Worm (Caenorhabditis elegans) whole organism, young adult: Measurements from ENCODE around the gene Y57G11C.22.

ENCODE experiments used
- B0035.1 ChIP-seq: sonication (generic microtip); optimal IDR thresholded peaks from 2 replicates; lab custom pipeline; 2016; ENCODE audit warnings: missing genetic modification characterization, mild to moderate bottlenecking, missing compliant biosample characterization, missing genotype, missing genetic modification reagents
- B0336.3 ChIP-seq: fragments of 200-800 bp; sonication (Bioruptor generic); IDR thresholded peaks from 2 replicates; pipeline ENCODE4 v1.3.6; 2022; ENCODE audit warnings: missing genetic modification characterization, missing compliant biosample characterization
- F10E7.11 ChIP-seq: sonication (generic microtip); optimal IDR thresholded peaks from 2 replicates; lab custom pipeline; 2017; ENCODE audit warnings: mild to moderate bottlenecking, missing genetic modification characterization, moderate library complexity, missing compliant biosample characterization
- F22D6.2 ChIP-seq: sonication (generic microtip); optimal IDR thresholded peaks from 2 replicates; lab custom pipeline; 2016; ENCODE audit warnings: mild to moderate bottlenecking, missing genetic modification characterization, missing compliant biosample characterization
- F23B12.7 ChIP-seq: sonication (generic microtip); optimal IDR thresholded peaks from 2 replicates; lab custom pipeline; 2017; ENCODE audit warnings: missing genetic modification characterization, mild to moderate bottlenecking, missing compliant biosample characterization, antibody characterized with exemption, moderate library complexity; ENCODE audit not compliant: insufficient read depth
- F37B4.10 ChIP-seq: fragments of 200-800 bp; sonication (Bioruptor generic); IDR thresholded peaks from 2 replicates; pipeline ENCODE4 v1.3.6; 2022; ENCODE audit warnings: missing genetic modification characterization, missing compliant biosample characterization
- F39B2.1 ChIP-seq: fragments of 200-800 bp; sonication (Bioruptor generic); IDR thresholded peaks from 2 replicates; pipeline ENCODE4 v1.3.6; 2022; ENCODE audit warnings: missing genetic modification reagents, missing genetic modification characterization, missing compliant biosample characterization
- F49E8.2 ChIP-seq: sonication (generic microtip); optimal IDR thresholded peaks from 3 replicates; lab custom pipeline; 2017; ENCODE audit warnings: missing genetic modification characterization, mild to moderate bottlenecking, missing compliant biosample characterization, antibody characterized with exemption, moderate library complexity; ENCODE audit not compliant: insufficient read depth
- F55B11.4 ChIP-seq: sonication (generic microtip); optimal IDR thresholded peaks from 2 replicates; lab custom pipeline; 2016; ENCODE audit warnings: missing compliant biosample characterization, missing genetic modification characterization, borderline replicate concordance; ENCODE audit not compliant: insufficient read depth
- F57C9.4 ChIP-seq: sonication (generic microtip); optimal IDR thresholded peaks from 2 replicates; lab custom pipeline; 2017; ENCODE audit warnings: mild to moderate bottlenecking, missing genetic modification characterization, missing compliant biosample characterization
- Y53G8AR.9 ChIP-seq: fragments of 200-800 bp; sonication (Bioruptor generic); conservative IDR thresholded peaks from 2 replicates; pipeline ENCODE4 v1.3.6; 2022; ENCODE audit warnings: missing genetic modification reagents, missing genetic modification characterization, missing compliant biosample characterization
- Y95B8A.8 ChIP-seq: fragments of 200-800 bp; sonication (Bioruptor generic); IDR thresholded peaks from 2 replicates; pipeline ENCODE4 v1.3.6; 2022; ENCODE audit warnings: missing genetic modification reagents, missing genetic modification characterization, missing compliant biosample characterization
- akir-1 ChIP-seq: fragments of 200-800 bp; sonication (Bioruptor generic); optimal IDR thresholded peaks from 2 replicates; lab custom pipeline; 2018; ENCODE audit warnings: mild to moderate bottlenecking, missing genetic modification characterization, moderate library complexity, missing compliant biosample characterization
- aptf-2 ChIP-seq: fragments of 200-800 bp; sonication (Bioruptor generic); conservative IDR thresholded peaks from 2 replicates; pipeline ENCODE4 v1.3.6; 2022; ENCODE audit warnings: missing genetic modification reagents, missing genetic modification characterization, missing compliant biosample characterization
- atf-7 ChIP-seq: sonication (generic microtip); optimal IDR thresholded peaks from 2 replicates; lab custom pipeline; 2017; ENCODE audit warnings: mild to moderate bottlenecking, missing genetic modification characterization, missing compliant biosample characterization
- athp-1 ChIP-seq: sonication (generic microtip); optimal IDR thresholded peaks from 2 replicates; lab custom pipeline; 2017; ENCODE audit warnings: mild to moderate bottlenecking, missing genetic modification characterization, missing compliant biosample characterization
- attf-5 ChIP-seq: fragments of 200-800 bp; sonication (Bioruptor generic); optimal IDR thresholded peaks from 2 replicates; lab custom pipeline; 2018; ENCODE audit warnings: mild to moderate bottlenecking, missing genetic modification characterization, missing compliant biosample characterization
- attf-6 ChIP-seq: fragments of 200-800 bp; sonication (Bioruptor generic); IDR thresholded peaks from 2 replicates; pipeline ENCODE4 v1.3.6; 2022; ENCODE audit warnings: missing genetic modification reagents, missing genetic modification characterization, missing compliant biosample characterization
- bed-2 ChIP-seq: fragments of 200-800 bp; sonication (Bioruptor generic); IDR thresholded peaks from 2 replicates; pipeline ENCODE4 v1.3.6; 2022; ENCODE audit warnings: missing genetic modification reagents, missing genetic modification characterization, missing compliant biosample characterization
- ccch-3 ChIP-seq: fragments of 200-800 bp; sonication (Bioruptor generic); optimal IDR thresholded peaks from 2 replicates; lab custom pipeline; 2018; ENCODE audit warnings: mild to moderate bottlenecking, missing genetic modification characterization, missing compliant biosample characterization
- cebp-1 ChIP-seq, 2 experiments: fragments of 200-800 bp in 1 of 2; sonication (Bioruptor generic) in 1 of 2; sonication (generic microtip) in 1 of 2; IDR thresholded peaks in 1 of 2; optimal IDR thresholded peaks in 1 of 2; 2 replicates each; pipeline versions ENCODE4 v1.3.6 to Lab custom; 2017 to 2022; ENCODE audit warnings: missing compliant biosample characterization in 2 of 2, missing genetic modification characterization in 2 of 2, mild to moderate bottlenecking in 1 of 2, missing genetic modification reagents in 1 of 2, moderate library complexity in 1 of 2
- cebp-2 ChIP-seq: fragments of 200-800 bp; sonication (Bioruptor generic); IDR thresholded peaks from 2 replicates; pipeline ENCODE4 v1.3.6; 2022; ENCODE audit warnings: missing genetic modification characterization, missing compliant biosample characterization
- dpff-1 ChIP-seq: sonication (generic microtip); optimal IDR thresholded peaks from 2 replicates; lab custom pipeline; 2017; ENCODE audit warnings: mild to moderate bottlenecking, missing genetic modification characterization, missing compliant biosample characterization
- dpl-1 ChIP-seq: fragments of 150-350 bp; optimal IDR thresholded peaks from 2 replicates; lab custom pipeline; 2014; ENCODE audit warnings: missing biosample characterization, missing genetic modification reagents, missing genetic modification characterization
- egl-18 ChIP-seq: fragments of 200-800 bp; sonication (Bioruptor generic); IDR thresholded peaks from 2 replicates; pipeline ENCODE4 v1.3.6; 2022; ENCODE audit warnings: missing genetic modification reagents, missing genetic modification characterization, missing compliant biosample characterization
- ekl-4 ChIP-seq: fragments of 200-800 bp; sonication (Bioruptor generic); IDR thresholded peaks from 2 replicates; pipeline ENCODE4 v1.3.6; 2022; ENCODE audit warnings: missing genetic modification reagents, missing genetic modification characterization, missing compliant biosample characterization
- hlh-26 ChIP-seq: fragments of 200-800 bp; sonication (Bioruptor generic); conservative IDR thresholded peaks from 2 replicates; pipeline ENCODE4 v1.3.6; 2022; ENCODE audit warnings: missing genetic modification reagents, missing genetic modification characterization, missing compliant biosample characterization
- hmg-1.2 ChIP-seq: fragments of 200-800 bp; sonication (Bioruptor generic); IDR thresholded peaks from 2 replicates; pipeline ENCODE4 v1.3.6; 2022; ENCODE audit warnings: missing genetic modification reagents, missing genetic modification characterization, missing compliant biosample characterization
- let-526 ChIP-seq: fragments of 200-800 bp; sonication (Bioruptor generic); IDR thresholded peaks from 2 replicates; pipeline ENCODE4 v1.3.6; 2022; ENCODE audit warnings: missing genetic modification reagents, missing genetic modification characterization, missing compliant biosample characterization
- let-607 ChIP-seq, 2 experiments: fragments of 200-800 bp in 1 of 2; sonication (Bioruptor generic) in 1 of 2; sonication (generic microtip) in 1 of 2; optimal IDR thresholded peaks; 2 replicates each; lab custom pipeline; 2016 to 2018; ENCODE audit warnings: mild to moderate bottlenecking in 2 of 2, missing compliant biosample characterization in 2 of 2, missing genetic modification characterization in 2 of 2, moderate library complexity in 2 of 2, missing genotype in 1 of 2
- madf-3 ChIP-seq: fragments of 200-800 bp; sonication (Bioruptor generic); IDR thresholded peaks from 2 replicates; pipeline ENCODE4 v1.3.6; 2022; ENCODE audit warnings: missing genetic modification reagents, missing genetic modification characterization, missing compliant biosample characterization
- mcd-1 ChIP-seq: fragments of 200-800 bp; sonication (Bioruptor generic); IDR thresholded peaks from 2 replicates; pipeline ENCODE4 v1.3.6; 2022; ENCODE audit warnings: missing genetic modification reagents, missing genetic modification characterization, missing compliant biosample characterization
- mel-28 ChIP-seq: sonication (generic microtip); optimal IDR thresholded peaks from 2 replicates; lab custom pipeline; 2016; ENCODE audit warnings: borderline replicate concordance, mild to moderate bottlenecking, missing genetic modification characterization, missing compliant biosample characterization
- mxl-1 ChIP-seq: sonication (generic microtip); optimal IDR thresholded peaks from 2 replicates; lab custom pipeline; 2016; ENCODE audit warnings: missing genetic modification characterization, missing compliant biosample characterization
- nhr-179 ChIP-seq: sonication (generic microtip); optimal IDR thresholded peaks from 2 replicates; lab custom pipeline; 2016; ENCODE audit warnings: mild to moderate bottlenecking, missing genetic modification characterization, missing compliant biosample characterization
- pbrm-1 ChIP-seq: fragments of 200-800 bp; sonication (Bioruptor generic); IDR thresholded peaks from 2 replicates; pipeline ENCODE4 v1.3.6; 2022; ENCODE audit warnings: missing genetic modification reagents, missing genetic modification characterization, missing compliant biosample characterization
- repo-1 ChIP-seq: sonication (generic microtip); optimal IDR thresholded peaks from 2 replicates; lab custom pipeline; 2017; ENCODE audit warnings: mild to moderate bottlenecking, missing genetic modification characterization, missing compliant biosample characterization
- rpc-1 ChIP-seq, 2 experiments: fragments of 150-350 bp in 1 of 2; sonication (generic microtip) in 1 of 2; optimal IDR thresholded peaks; 2 replicates each; lab custom pipeline; 2014 to 2018; ENCODE audit warnings: missing biosample characterization in 1 of 2, missing genetic modification characterization in 1 of 2, missing genetic modification reagents in 1 of 2, missing genotype in 1 of 2
- sdz-38 ChIP-seq: sonication (generic microtip); optimal IDR thresholded peaks from 2 replicates; lab custom pipeline; 2016; ENCODE audit warnings: missing genotype, missing genetic modification characterization, missing compliant biosample characterization
- snpc-1.1 ChIP-seq: sonication (generic microtip); optimal IDR thresholded peaks from 2 replicates; lab custom pipeline; 2017; ENCODE audit warnings: missing genetic modification characterization, mild to moderate bottlenecking, missing compliant biosample characterization, antibody characterized with exemption, moderate library complexity, missing genotype, missing genetic modification reagents; ENCODE audit not compliant: insufficient read depth
- snpc-1.3 ChIP-seq: sonication (generic microtip); optimal IDR thresholded peaks from 2 replicates; lab custom pipeline; 2017; ENCODE audit warnings: missing genetic modification characterization, mild to moderate bottlenecking, missing compliant biosample characterization, antibody characterized with exemption, moderate library complexity, missing genotype, missing genetic modification reagents; ENCODE audit not compliant: insufficient read depth
- sptf-2 ChIP-seq: fragments of 200-800 bp; sonication (Bioruptor generic); optimal IDR thresholded peaks from 2 replicates; lab custom pipeline; 2018; ENCODE audit warnings: mild to moderate bottlenecking, missing genetic modification characterization, missing compliant biosample characterization
- zim-3 ChIP-seq: sonication (generic microtip); optimal IDR thresholded peaks from 2 replicates; lab custom pipeline; 2017; ENCODE audit warnings: mild to moderate bottlenecking, missing genetic modification characterization, moderate library complexity, missing compliant biosample characterization
- ztf-26 ChIP-seq: sonication (generic microtip); optimal IDR thresholded peaks from 2 replicates; lab custom pipeline; 2017; ENCODE audit warnings: missing genetic modification characterization, missing compliant biosample characterization
- ztf-3 ChIP-seq: fragments of 200-800 bp; sonication (Bioruptor generic); optimal IDR thresholded peaks from 2 replicates; lab custom pipeline; 2018; ENCODE audit warnings: mild to moderate bottlenecking, missing genetic modification characterization, missing compliant biosample characterization

Y57G11C.22 gene

DNA sequence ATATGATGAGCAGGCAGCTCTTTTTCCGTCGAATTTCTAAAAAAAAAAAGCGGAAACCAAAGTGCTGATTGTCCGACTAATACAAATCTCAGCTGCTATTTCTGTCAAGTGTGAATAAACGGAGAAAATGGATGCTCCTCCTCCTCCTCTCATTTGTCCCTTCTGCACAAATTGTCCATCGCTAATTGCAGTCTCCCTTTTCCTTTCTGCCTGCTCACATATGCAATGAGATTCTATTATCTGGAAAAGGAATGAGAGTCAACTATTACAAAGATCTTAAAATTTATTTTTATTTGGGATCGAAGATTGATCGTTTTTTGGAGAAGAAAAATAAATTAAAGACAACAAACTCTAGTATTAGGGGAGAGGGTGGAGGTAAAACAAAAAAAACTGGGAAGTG is 14.7 kb upstream of the Y57G11C.22 start (continued):
- TF ChIP-seq aptf-2 (GFP tag; lab: Robert Waterston, UW) (no peak), ztf-3 (no peak), sptf-2 (no peak), atf-7 (tag; lab: Kevin White, UChicago) (no peak), hlh-26 (GFP tag; lab: Robert Waterston, UW) (no peak), ekl-4 (GFP tag; lab: Robert Waterston, UW) (no peak), ccch-3 (GFP tag; lab: Kevin White, UChicago) (no peak), repo-1 (tag; lab: Kevin White, UChicago) (no peak), mel-28 (tag; lab: Kevin White, UChicago) (no peak), zim-3 (tag; lab: Kevin White, UChicago) (no peak)

DNA sequence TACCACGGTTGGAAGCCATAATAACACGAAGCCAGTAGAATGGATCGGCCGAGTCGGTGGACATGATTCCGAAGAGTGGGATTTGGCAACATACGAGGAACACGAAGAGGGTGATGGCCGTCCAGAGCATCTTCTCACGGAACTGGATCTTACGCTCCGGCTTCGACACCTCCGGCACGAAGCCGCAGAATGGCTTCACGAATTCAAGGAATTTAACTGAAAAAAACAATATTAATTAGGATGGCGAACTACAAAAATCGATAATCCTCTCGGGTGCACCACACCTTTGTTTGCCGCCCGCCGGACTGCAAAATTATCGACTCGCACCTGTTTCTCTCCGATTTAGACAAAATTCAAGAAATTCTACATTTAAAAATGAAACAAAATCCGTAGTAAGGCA is 12.8 kb upstream of the Y57G11C.22 start:
- no peak for TF ChIP-seq F39B2.1 (GFP tag; lab: Robert Waterston, UW)
- 0 out of 2 replicates have a peak, but pooled peaks have one; percentile 32 for TF ChIP-seq attf-6 (GFP tag; lab: Robert Waterston, UW)
- TF ChIP-seq B0035.1 (tag; lab: Kevin White, UChicago), result no peak
- no peak for TF ChIP-seq athp-1
- no peak for TF ChIP-seq attf-5
- TF ChIP-seq ztf-26 (tag; lab: Kevin White, UChicago), result no peak
- TF ChIP-seq F55B11.4 (tag; lab: Kevin White, UChicago), result no peak
- no peak for TF ChIP-seq cebp-1 (GFP tag; IDR thresholded peaks at IDR 0.05; lab: Robert Waterston, UW)
- no peak for TF ChIP-seq cebp-1 (tag; optimal IDR thresholded peaks at IDR 0.05; lab: Kevin White, UChicago)
- no peak for TF ChIP-seq F57C9.4 (tag; lab: Kevin White, UChicago)
- TF ChIP-seq pbrm-1 (GFP tag; lab: Robert Waterston, UW), result 0 out of 2 replicates have a peak, but pooled peaks have one; percentile 23
- TF ChIP-seq zim-3 (tag; lab: Kevin White, UChicago), result no peak
- no peak for TF ChIP-seq F22D6.2 (tag; lab: Kevin White, UChicago)
- TF ChIP-seq snpc-1.1 (tag; lab: Kevin White, UChicago), result no peak
- TF ChIP-seq let-526, result no peak
- TF ChIP-seq mxl-1 (tag; lab: Kevin White, UChicago), result no peak
- no peak for TF ChIP-seq let-607 (tag; optimal IDR thresholded peaks at IDR 0.05; lab: Kevin White, UChicago)
- no peak for TF ChIP-seq cebp-2 (GFP tag; lab: Robert Waterston, UW)
- no peak for TF ChIP-seq snpc-1.3 (tag; lab: Kevin White, UChicago)
- no peak for TF ChIP-seq F37B4.10 (GFP tag; lab: Robert Waterston, UW)
- no peak for TF ChIP-seq F49E8.2
- peak; percentile 13; the same call in 1 of the 2 replicates for TF ChIP-seq mcd-1 (GFP tag; lab: Robert Waterston, UW)
- no peak for TF ChIP-seq rpc-1 (optimal IDR thresholded peaks at IDR 0.05; lab: Kevin White, UChicago)
- TF ChIP-seq rpc-1 (tag; optimal IDR thresholded peaks at IDR 0.05; lab: Kevin White, UChicago), result no peak
- no peak for TF ChIP-seq F10E7.11 (tag; lab: Kevin White, UChicago)
- no peak for TF ChIP-seq akir-1 (GFP tag; lab: Kevin White, UChicago)
- no peak for TF ChIP-seq nhr-179

- no peak for TF ChIP-seq egl-18 (GFP tag; lab: Robert Waterston, UW)
- TF ChIP-seq dpff-1 (tag; lab: Kevin White, UChicago), result no peak
- TF ChIP-seq B0336.3 (GFP tag; lab: Robert Waterston, UW), result 0 out of 2 replicates have a peak, but pooled peaks have one; percentile 27
- TF ChIP-seq snpc-1.1 (tag; lab: Kevin White, UChicago), result no peak
- TF ChIP-seq sdz-38 (tag; lab: Kevin White, UChicago), result no peak
- TF ChIP-seq dpl-1, result peak; percentile 24
- TF ChIP-seq madf-3 (GFP tag; lab: Robert Waterston, UW), result no peak
- no peak for TF ChIP-seq Y53G8AR.9
- TF ChIP-seq bed-2 (GFP tag; lab: Robert Waterston, UW), result no peak
- TF ChIP-seq hmg-1.2, result peak; percentile 50
- TF ChIP-seq nhr-179, result no peak
- peak; percentile 75 for TF ChIP-seq F23B12.7 (tag; lab: Kevin White, UChicago)
- no peak for TF ChIP-seq Y95B8A.8 (GFP tag; lab: Robert Waterston, UW)
- TF ChIP-seq let-607 (tag; optimal IDR thresholded peaks at IDR 0.05; lab: Kevin White, UChicago), result peak; percentile 100
These were observed 12.1 kb upstream of the Y57G11C.22 start, which contains the start of gene sec-61.A for ce11 chrIV:14824878-14825352. sec-61.A (minus strand) TSS chrIV:14825264.
